Worm (Caenorhabditis elegans) whole organism, L4 larva: ENCODE measurements around the gene T28A8.4.
A peak's percentile ranks its signal among the peaks of the same experiment; 100 is the strongest.

Source experiments
- F10B5.3 ChIP-seq: sonication (generic microtip); optimal IDR thresholded peaks from 2 replicates; lab custom pipeline; 2016; ENCODE audit warnings: mild to moderate bottlenecking, missing genetic modification characterization, missing compliant biosample characterization
- Y105C5A.15 ChIP-seq: fragments of 200-800 bp; sonication (Bioruptor generic); IDR thresholded peaks from 2 replicates; pipeline ENCODE4 v1.3.6; 2022; ENCODE audit warnings: missing genetic modification characterization, missing compliant biosample characterization
- ZK546.5 ChIP-seq, 2 experiments: sonication (generic microtip); optimal IDR thresholded peaks; 2 replicates each; lab custom pipeline; 2017; ENCODE audit warnings: missing biosample characterization in 2 of 2, missing genetic modification characterization in 2 of 2
- aha-1 ChIP-seq: fragments of 150-350 bp; peaks from one replicate; lab custom pipeline; 2014; ENCODE audit warnings: missing biosample characterization, missing genetic modification characterization
- aly-2 ChIP-seq: sonication (generic microtip); optimal IDR thresholded peaks from 2 replicates; lab custom pipeline; 2018; ENCODE audit warnings: missing biosample characterization, missing genetic modification characterization
- arid-1 ChIP-seq: fragments of 200-800 bp; sonication (Bioruptor generic); conservative IDR thresholded peaks from 2 replicates; pipeline ENCODE4 v1.3.6; 2022; ENCODE audit warnings: missing genetic modification reagents, missing genetic modification characterization, missing compliant biosample characterization
- attf-4 ChIP-seq: sonication (generic microtip); optimal IDR thresholded peaks from 3 replicates; lab custom pipeline; 2017; ENCODE audit warnings: missing biosample characterization, missing genetic modification characterization
- ceh-28 ChIP-seq: fragments of 150-350 bp; optimal IDR thresholded peaks from 2 replicates; lab custom pipeline; 2014; ENCODE audit warnings: missing biosample characterization, missing genetic modification reagents, missing genetic modification characterization
- ceh-62 ChIP-seq: sonication (generic microtip); optimal IDR thresholded peaks from 2 replicates; lab custom pipeline; 2017; ENCODE audit warnings: missing biosample characterization, missing genetic modification characterization
- ceh-82 ChIP-seq: sonication (generic microtip); optimal IDR thresholded peaks from 2 replicates; lab custom pipeline; 2017; ENCODE audit warnings: missing biosample characterization, missing genetic modification characterization
- ctbp-1 ChIP-seq: fragments of 200-800 bp; sonication (Bioruptor generic); IDR thresholded peaks from 2 replicates; pipeline ENCODE4 v1.3.6; 2022; ENCODE audit warnings: missing genetic modification reagents, missing genetic modification characterization, missing compliant biosample characterization
- daf-16 ChIP-seq, 3 experiments: sonication (generic microtip); optimal IDR thresholded peaks; 2 replicates each; lab custom pipeline; 2016 to 2017; ENCODE audit warnings: missing genetic modification characterization in 3 of 3, missing genetic modification reagents in 3 of 3, mild to moderate bottlenecking in 2 of 3, missing compliant biosample characterization in 2 of 3, missing biosample characterization in 1 of 3, moderate library complexity in 1 of 3
- daf-19 ChIP-seq: fragments of 200-800 bp; sonication (Bioruptor generic); conservative IDR thresholded peaks from 2 replicates; pipeline ENCODE4 v1.3.6; 2022; ENCODE audit warnings: missing genetic modification characterization, missing compliant biosample characterization
- dmd-6 ChIP-seq: fragments of 200-800 bp; sonication (Bioruptor generic); IDR thresholded peaks from 2 replicates; pipeline ENCODE4 v1.3.6; 2022; ENCODE audit warnings: missing genetic modification reagents, missing genetic modification characterization, missing compliant biosample characterization
- dmd-8 ChIP-seq: fragments of 200-800 bp; sonication (Bioruptor generic); IDR thresholded peaks from 2 replicates; pipeline ENCODE4 v1.3.6; 2022; ENCODE audit warnings: missing genetic modification characterization, missing compliant biosample characterization
- dve-1 ChIP-seq: sonication (generic microtip); optimal IDR thresholded peaks from 2 replicates; lab custom pipeline; 2017; ENCODE audit warnings: antibody characterized with exemption, mild to moderate bottlenecking, missing genetic modification characterization, missing compliant biosample characterization; ENCODE audit not compliant: insufficient read depth
- egl-43 ChIP-seq: fragments of 200-800 bp; sonication (Bioruptor generic); IDR thresholded peaks from 2 replicates; pipeline ENCODE4 v1.3.6; 2022; ENCODE audit warnings: missing genetic modification reagents, missing genetic modification characterization, missing compliant biosample characterization
- fkh-10 ChIP-seq: fragments of 150-350 bp; optimal IDR thresholded peaks from 2 replicates; lab custom pipeline; 2014; ENCODE audit warnings: missing biosample characterization, missing genetic modification reagents, missing genetic modification characterization
- hlh-11 ChIP-seq: fragments of 200-800 bp; sonication (Bioruptor generic); optimal IDR thresholded peaks from 2 replicates; lab custom pipeline; 2018; ENCODE audit warnings: mild to moderate bottlenecking, missing genetic modification characterization, missing compliant biosample characterization
- hlh-30 ChIP-seq: sonication (generic microtip); optimal IDR thresholded peaks from 2 replicates; lab custom pipeline; 2017; ENCODE audit warnings: antibody characterized with exemption, mild to moderate bottlenecking, missing genetic modification characterization, missing compliant biosample characterization; ENCODE audit not compliant: insufficient read depth
- jun-1 ChIP-seq: fragments of 150-350 bp; optimal IDR thresholded peaks from 2 replicates; lab custom pipeline; 2014; ENCODE audit warnings: missing biosample characterization, missing genetic modification reagents, missing genetic modification characterization
- lim-7 ChIP-seq: fragments of 200-800 bp; sonication (Bioruptor generic); IDR thresholded peaks from 2 replicates; pipeline ENCODE4 v1.3.6; 2022; ENCODE audit warnings: missing genetic modification characterization, missing compliant biosample characterization
- lin-1 ChIP-seq: fragments of 200-800 bp; sonication (Bioruptor generic); IDR thresholded peaks from 2 replicates; pipeline ENCODE4 v1.3.6; 2022; ENCODE audit warnings: missing genetic modification reagents, missing genetic modification characterization, missing compliant biosample characterization
- lin-15B ChIP-seq: fragments of 150-350 bp; sonication (generic microtip); optimal IDR thresholded peaks from 3 replicates; lab custom pipeline; 2014; ENCODE audit warnings: missing biosample characterization, missing genetic modification characterization
- lin-29 ChIP-seq: fragments of 200-800 bp; sonication (Bioruptor generic); IDR thresholded peaks from 2 replicates; pipeline ENCODE4 v1.3.6; 2022; ENCODE audit warnings: missing genetic modification reagents, missing genetic modification characterization, missing compliant biosample characterization
- lsy-2 ChIP-seq, 2 experiments: fragments of 150-350 bp in 1 of 2; sonication (generic microtip) in 1 of 2; optimal IDR thresholded peaks; 2 replicates each; lab custom pipeline; 2014 to 2017; ENCODE audit warnings: missing biosample characterization in 2 of 2, missing genetic modification characterization in 2 of 2
- mdl-1 ChIP-seq, 2 experiments: fragments of 150-350 bp in 1 of 2; sonication (generic microtip) in 1 of 2; optimal IDR thresholded peaks; 2 replicates each; lab custom pipeline; 2014 to 2017; ENCODE audit warnings: missing biosample characterization in 2 of 2, missing genetic modification characterization in 2 of 2
- mdt-29 ChIP-seq: fragments of 200-800 bp; sonication (Bioruptor generic); IDR thresholded peaks from 2 replicates; pipeline ENCODE4 v1.3.6; 2022; ENCODE audit warnings: missing genetic modification reagents, missing genetic modification characterization, missing compliant biosample characterization
- mep-1 ChIP-seq: fragments of 150-350 bp; sonication (generic microtip); optimal IDR thresholded peaks from 3 replicates; lab custom pipeline; 2014; ENCODE audit warnings: missing biosample characterization, missing genetic modification characterization
- mxl-2 ChIP-seq: fragments of 200-800 bp; sonication (Bioruptor generic); conservative IDR thresholded peaks from 2 replicates; pipeline ENCODE4 v1.3.6; 2022; ENCODE audit warnings: missing genetic modification reagents, missing genetic modification characterization, missing compliant biosample characterization
- mxl-3 ChIP-seq: fragments of 200-800 bp; sonication (Bioruptor generic); optimal IDR thresholded peaks from 2 replicates; lab custom pipeline; 2018; ENCODE audit warnings: mild to moderate bottlenecking, missing genetic modification characterization, missing compliant biosample characterization
- nhr-10 ChIP-seq: fragments of 150-350 bp; optimal IDR thresholded peaks from 2 replicates; lab custom pipeline; 2014; ENCODE audit warnings: missing biosample characterization, missing genetic modification characterization
- nhr-41 ChIP-seq: fragments of 200-800 bp; sonication (Bioruptor generic); IDR thresholded peaks from 2 replicates; pipeline ENCODE4 v1.3.6; 2022; ENCODE audit warnings: missing genetic modification reagents, missing genetic modification characterization, missing compliant biosample characterization
- nhr-6 ChIP-seq: fragments of 150-350 bp; optimal IDR thresholded peaks from 2 replicates; lab custom pipeline; 2014; ENCODE audit warnings: missing biosample characterization, missing genetic modification characterization
- php-3 ChIP-seq: fragments of 200-800 bp; sonication (Bioruptor generic); IDR thresholded peaks from 2 replicates; pipeline ENCODE4 v1.3.6; 2022; ENCODE audit warnings: missing genetic modification reagents, missing genetic modification characterization, missing compliant biosample characterization
- pqm-1 ChIP-seq: sonication (generic microtip); optimal IDR thresholded peaks from 2 replicates; lab custom pipeline; 2017; ENCODE audit warnings: missing biosample characterization, missing genetic modification characterization
- rbr-2 ChIP-seq: sonication (generic microtip); optimal IDR thresholded peaks from 2 replicates; lab custom pipeline; 2016; ENCODE audit warnings: missing genotype, missing genetic modification characterization, missing compliant biosample characterization
- saeg-2 ChIP-seq: fragments of 200-800 bp; sonication (Bioruptor generic); IDR thresholded peaks from 2 replicates; pipeline ENCODE4 v1.3.6; 2022; ENCODE audit warnings: missing genetic modification reagents, missing genetic modification characterization, missing compliant biosample characterization
- sdz-12 ChIP-seq: fragments of 200-800 bp; sonication (Bioruptor generic); optimal IDR thresholded peaks from 2 replicates; lab custom pipeline; 2018; ENCODE audit warnings: mild to moderate bottlenecking, missing genetic modification characterization, missing compliant biosample characterization
- spr-1 ChIP-seq: sonication (generic microtip); optimal IDR thresholded peaks from 2 replicates; lab custom pipeline; 2016; ENCODE audit warnings: mild to moderate bottlenecking, missing genetic modification characterization, missing compliant biosample characterization
- tag-97 ChIP-seq: fragments of 200-800 bp; sonication (Bioruptor generic); IDR thresholded peaks from 2 replicates; pipeline ENCODE4 v1.3.6; 2022; ENCODE audit warnings: missing genetic modification characterization, missing compliant biosample characterization
- zfp-2 ChIP-seq: sonication (generic microtip); optimal IDR thresholded peaks from 2 replicates; lab custom pipeline; 2016; ENCODE audit warnings: mild to moderate bottlenecking, missing genetic modification characterization, missing compliant biosample characterization
- zfp-3 ChIP-seq: fragments of 200-800 bp; sonication (Bioruptor generic); conservative IDR thresholded peaks from 2 replicates; pipeline ENCODE4 v1.3.6; 2022; ENCODE audit warnings: missing genetic modification reagents, missing genetic modification characterization, missing compliant biosample characterization
- zip-2 ChIP-seq: fragments of 150-350 bp; optimal IDR thresholded peaks from 2 replicates; lab custom pipeline; 2014; ENCODE audit warnings: missing biosample characterization, missing genetic modification characterization
- ztf-7 ChIP-seq: fragments of 150-350 bp; optimal IDR thresholded peaks from 2 replicates; lab custom pipeline; 2014; ENCODE audit warnings: missing biosample characterization, missing genetic modification characterization

T28A8.4 gene

ce11 chrIII:13464493-13465362, 38.8 kb upstream of the T28A8.4 start, which contains the start of gene kel-3 (continued):
- TF ChIP-seq dve-1 (tag; lab: Kevin White, UChicago) (peak; percentile 98), Y105C5A.15 (GFP tag; lab: Robert Waterston, UW) (peak; percentile 83), ztf-7 (tag; lab: Kevin White, UChicago) (no peak), lin-1 (GFP tag; lab: Robert Waterston, UW) (peak; percentile 81), nhr-6 (tag; lab: Kevin White, UChicago) (peak; percentile 85), fkh-10 (GFP tag; lab: Kevin White, UChicago) (no peak), lsy-2 (tag; optimal IDR thresholded peaks at IDR 0.05; lab: Kevin White, UChicago) (peak; percentile 63 to 86), nhr-10 (tag; lab: Kevin White, UChicago) (peak; percentile 69), php-3 (GFP tag; lab: Robert Waterston, UW) (peak; percentile 89), mdt-29 (peak; percentile 82), zip-2 (tag; lab: Kevin White, UChicago) (peak; percentile 58), attf-4 (tag; lab: Kevin White, UChicago) (peak; percentile 34), mxl-3 (no peak), daf-19 (GFP tag; lab: Robert Waterston, UW) (no peak; the same call in 1 of the 2 replicates), pqm-1 (tag; lab: Kevin White, UChicago) (peak; percentile 93), lin-15B (tag; lab: Kevin White, UChicago) (peak; percentile 11), ctbp-1 (GFP tag; lab: Robert Waterston, UW) (peak; percentile 79), zfp-2 (peak; percentile 30)

- TF ChIP-seq mdl-1 (tag; optimal IDR thresholded peaks at IDR 0.05; lab: Kevin White, UChicago) (peak in 1 of 2 experiments; percentile 13), ztf-7 (tag; lab: Kevin White, UChicago) (peak; percentile 90), sdz-12 (no peak), dve-1 (tag; lab: Kevin White, UChicago) (peak; percentile 93), lin-29 (peak; percentile 50; the same call in 1 of the 2 replicates), aly-2 (tag; lab: Kevin White, UChicago) (no peak), daf-16 (GFP tag; optimal IDR thresholded peaks at IDR 0.05; lab: Kevin White, UChicago) (peak in 1 of 2 experiments; percentile 51), daf-16 (tag; optimal IDR thresholded peaks at IDR 0.05; lab: Kevin White, UChicago) (peak; percentile 13), ctbp-1 (GFP tag; lab: Robert Waterston, UW) (0 out of 2 replicates have a peak, but pooled peaks have one; percentile 37), aha-1 (tag; lab: Kevin White, UChicago) (peak; percentile 95), ceh-82 (no peak), attf-4 (tag; lab: Kevin White, UChicago) (no peak), lim-7 (GFP tag; lab: Robert Waterston, UW) (no peak), zfp-3 (GFP tag; lab: Robert Waterston, UW) (0 out of 2 replicates have a peak, but pooled peaks have one; percentile 58), jun-1 (tag; lab: Kevin White, UChicago) (peak; percentile 39), egl-43 (GFP tag; lab: Robert Waterston, UW) (no peak), Y105C5A.15 (GFP tag; lab: Robert Waterston, UW) (no peak), tag-97 (GFP tag; lab: Robert Waterston, UW) (no peak), mxl-3 (no peak), saeg-2 (GFP tag; lab: Robert Waterston, UW) (no peak), F10B5.3 (peak; percentile 63), dmd-8 (GFP tag; lab: Robert Waterston, UW) (no peak), rbr-2 (peak; percentile 83), hlh-11 (no peak), nhr-41 (GFP tag; lab: Robert Waterston, UW) (no peak), ceh-62 (no peak), mep-1 (tag; lab: Kevin White, UChicago) (peak; percentile 88), mdt-29 (0 out of 2 replicates have a peak, but pooled peaks have one; percentile 45), dmd-6 (GFP tag; lab: Robert Waterston, UW) (peak; percentile 63; the same call in 1 of the 2 replicates), ceh-28 (tag; lab: Kevin White, UChicago) (peak; percentile 51), arid-1 (0 out of 2 replicates have a peak, but pooled peaks have one; percentile 39), spr-1 (tag; lab: Kevin White, UChicago) (peak; percentile 51), hlh-30 (peak; percentile 86), mxl-2 (no peak), ZK546.5 (tag; optimal IDR thresholded peaks at IDR 0.05; lab: Kevin White, UChicago) (no peak)
These were observed 37.4 kb upstream of the T28A8.4 start, which contains the start of gene cdk-5 for ce11 chrIII:13465918-13466592. TSS of gene cdk-5 (minus strand) at chrIII:13466342.
